Worm (Caenorhabditis elegans) whole organism, L1 larva: ENCODE results near the gene par-5.

Experiments used
- C34B4.2 ChIP-seq: sonication (generic microtip); optimal IDR thresholded peaks from 2 replicates; lab custom pipeline; 2017; ENCODE audit warnings: mild to moderate bottlenecking, missing genetic modification characterization, missing compliant biosample characterization
- F16B12.6 ChIP-seq: fragments of 150-350 bp; optimal IDR thresholded peaks from 2 replicates; lab custom pipeline; 2014; ENCODE audit warnings: missing biosample characterization, missing genetic modification characterization
- Y116A8C.19 ChIP-seq: sonication (generic microtip); optimal IDR thresholded peaks from 2 replicates; lab custom pipeline; 2016; ENCODE audit warnings: missing compliant biosample characterization, missing genetic modification characterization, borderline replicate concordance
- aha-1 ChIP-seq: fragments of 150-350 bp; optimal IDR thresholded peaks from 2 replicates; lab custom pipeline; 2014; ENCODE audit warnings: missing biosample characterization, missing genetic modification characterization
- aly-2 ChIP-seq: fragments of 150-350 bp; optimal IDR thresholded peaks from 2 replicates; lab custom pipeline; 2014; ENCODE audit warnings: missing biosample characterization, missing genetic modification characterization
- ceh-82 ChIP-seq, 3 experiments: fragments of 150-350 bp in 1 of 3; sonication (generic microtip) in 2 of 3; optimal IDR thresholded peaks; 2 replicates each; lab custom pipeline; 2014 to 2017; ENCODE audit warnings: missing biosample characterization in 3 of 3, missing genetic modification characterization in 3 of 3
- egl-13 ChIP-seq: sonication (generic microtip); optimal IDR thresholded peaks from 2 replicates; lab custom pipeline; 2016; ENCODE audit warnings: missing genotype, missing genetic modification reagents, missing genetic modification characterization, missing compliant biosample characterization
- fkh-10 ChIP-seq: sonication (generic microtip); optimal IDR thresholded peaks from 2 replicates; lab custom pipeline; 2017; ENCODE audit warnings: missing biosample characterization, missing genetic modification reagents, missing genetic modification characterization
- fkh-8 ChIP-seq: sonication (generic microtip); optimal IDR thresholded peaks from 2 replicates; lab custom pipeline; 2016; ENCODE audit warnings: mild to moderate bottlenecking, missing genetic modification characterization, missing compliant biosample characterization
- fos-1 ChIP-seq: fragments of 150-350 bp; optimal IDR thresholded peaks from 2 replicates; lab custom pipeline; 2014; ENCODE audit warnings: missing biosample characterization, missing genetic modification characterization
- grh-1 ChIP-seq: fragments of 200-800 bp; sonication (Bioruptor generic); IDR thresholded peaks from 2 replicates; pipeline ENCODE4 v1.3.6; 2022; ENCODE audit warnings: missing genetic modification reagents, missing genetic modification characterization, missing compliant biosample characterization
- hpl-2 ChIP-seq: fragments of 150-350 bp; optimal IDR thresholded peaks from 2 replicates; lab custom pipeline; 2014; ENCODE audit warnings: missing biosample characterization, missing genetic modification reagents, missing genetic modification characterization
- isw-1 ChIP-seq: fragments of 200-800 bp; sonication (Bioruptor generic); IDR thresholded peaks from 2 replicates; pipeline ENCODE4 v1.3.6; 2022; ENCODE audit warnings: missing genetic modification characterization, missing compliant biosample characterization
- jun-1 ChIP-seq: fragments of 150-350 bp; optimal IDR thresholded peaks from 2 replicates; lab custom pipeline; 2014; ENCODE audit warnings: missing biosample characterization, missing genetic modification reagents, missing genetic modification characterization
- lin-13 ChIP-seq: fragments of 150-350 bp; optimal IDR thresholded peaks from 2 replicates; lab custom pipeline; 2014; ENCODE audit warnings: missing biosample characterization, missing genetic modification reagents, missing genetic modification characterization
- lin-14 ChIP-seq: fragments of 200-800 bp; sonication (Bioruptor generic); optimal IDR thresholded peaks from 2 replicates; lab custom pipeline; 2018; ENCODE audit warnings: mild to moderate bottlenecking, missing genetic modification characterization, moderate library complexity, missing compliant biosample characterization
- lsy-2 ChIP-seq, 2 experiments: fragments of 150-350 bp; optimal IDR thresholded peaks; 2 replicates each; lab custom pipeline; 2014; ENCODE audit warnings: missing biosample characterization in 2 of 2, missing genetic modification characterization in 2 of 2
- nhr-11 ChIP-seq: fragments of 150-350 bp; optimal IDR thresholded peaks from 2 replicates; lab custom pipeline; 2014; ENCODE audit warnings: missing biosample characterization, missing genetic modification characterization
- nhr-20 ChIP-seq: sonication (generic microtip); optimal IDR thresholded peaks from 2 replicates; lab custom pipeline; 2016; ENCODE audit warnings: mild to moderate bottlenecking, missing genetic modification characterization, missing compliant biosample characterization
- nhr-237 ChIP-seq: fragments of 150-350 bp; optimal IDR thresholded peaks from 2 replicates; lab custom pipeline; 2014; ENCODE audit warnings: missing biosample characterization, missing genetic modification characterization
- nhr-71 ChIP-seq: sonication (generic microtip); optimal IDR thresholded peaks from 2 replicates; lab custom pipeline; 2016; ENCODE audit warnings: mild to moderate bottlenecking, missing genetic modification characterization, moderate library complexity, missing compliant biosample characterization
- nhr-77 ChIP-seq: fragments of 150-350 bp; optimal IDR thresholded peaks from 2 replicates; lab custom pipeline; 2014; ENCODE audit warnings: missing biosample characterization, missing genetic modification characterization
- nhr-84 ChIP-seq: sonication (generic microtip); optimal IDR thresholded peaks from 2 replicates; lab custom pipeline; 2017; ENCODE audit warnings: missing biosample characterization, missing genetic modification characterization
- pag-3 ChIP-seq: sonication (generic microtip); optimal IDR thresholded peaks from 2 replicates; lab custom pipeline; 2017; ENCODE audit warnings: missing genetic modification characterization, mild to moderate bottlenecking, missing compliant biosample characterization, antibody characterized with exemption, borderline replicate concordance; ENCODE audit not compliant: insufficient read depth
- pqm-1 ChIP-seq: sonication (generic microtip); optimal IDR thresholded peaks from 3 replicates; lab custom pipeline; 2017; ENCODE audit warnings: missing biosample characterization, missing genetic modification characterization
- rnt-1 ChIP-seq: sonication (generic microtip); optimal IDR thresholded peaks from 2 replicates; lab custom pipeline; 2016; ENCODE audit warnings: mild to moderate bottlenecking, missing genetic modification characterization, moderate library complexity, missing compliant biosample characterization
- skn-1 ChIP-seq: fragments of 150-350 bp; optimal IDR thresholded peaks from 2 replicates; lab custom pipeline; 2014; ENCODE audit warnings: missing biosample characterization, missing genetic modification characterization
- snpc-4 ChIP-seq: fragments of 150-350 bp; optimal IDR thresholded peaks from 2 replicates; lab custom pipeline; 2014; ENCODE audit warnings: missing biosample characterization, missing genetic modification characterization
- snu-23 ChIP-seq: sonication (generic microtip); optimal IDR thresholded peaks from 2 replicates; lab custom pipeline; 2016; ENCODE audit warnings: missing genetic modification characterization, missing compliant biosample characterization
- unc-30 ChIP-seq: sonication (generic microtip); optimal IDR thresholded peaks from 2 replicates; lab custom pipeline; 2017; ENCODE audit warnings: missing biosample characterization, missing genetic modification characterization
- unc-62 ChIP-seq: fragments of 150-350 bp; optimal IDR thresholded peaks from 2 replicates; lab custom pipeline; 2014; ENCODE audit warnings: missing biosample characterization, missing genetic modification reagents, missing genetic modification characterization
- unc-86 ChIP-seq: sonication (generic microtip); optimal IDR thresholded peaks from 2 replicates; lab custom pipeline; 2016; ENCODE audit warnings: missing genetic modification characterization, missing compliant biosample characterization
- xbp-1 ChIP-seq: sonication (generic microtip); optimal IDR thresholded peaks from 2 replicates; lab custom pipeline; 2016; ENCODE audit warnings: missing genetic modification characterization, missing compliant biosample characterization
- zag-1 ChIP-seq: fragments of 150-350 bp; optimal IDR thresholded peaks from 2 replicates; lab custom pipeline; 2014; ENCODE audit warnings: missing biosample characterization, missing genetic modification characterization
- ztf-4 ChIP-seq: fragments of 150-350 bp; optimal IDR thresholded peaks from 2 replicates; lab custom pipeline; 2014; ENCODE audit warnings: missing biosample characterization, missing genetic modification characterization

The par-5 gene

DNA sequence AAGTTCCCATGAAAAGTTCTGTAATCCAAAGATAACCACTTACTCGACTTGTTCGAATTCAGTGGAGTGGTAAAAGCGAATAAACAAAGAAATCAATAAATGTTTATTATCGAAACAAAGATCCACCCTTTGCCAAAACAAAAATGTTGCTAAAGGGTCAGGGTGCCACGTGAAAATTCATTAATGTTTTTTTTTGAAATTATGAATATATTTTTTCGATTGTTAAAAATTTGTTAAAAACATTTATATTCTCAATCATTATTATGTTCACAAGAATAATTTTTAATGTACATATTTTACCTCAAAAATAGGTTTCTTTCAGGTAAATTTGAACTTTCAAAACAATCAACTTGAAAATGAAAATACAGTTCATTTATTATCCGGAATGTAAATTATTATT, 18.7 kb downstream of the par-5 start, which contains the start of gene H01G02.4:
H01G02.4 (minus strand) TSS at position 101 of the 400 bp plus-strand sequence.
- TF ChIP-seq snpc-4: no peak
- no peak for TF ChIP-seq pqm-1 (tag; lab: Kevin White, UChicago)
- TF ChIP-seq nhr-20 (tag; lab: Kevin White, UChicago): no peak
- no peak for TF ChIP-seq nhr-77
- TF ChIP-seq nhr-11: no peak
- TF ChIP-seq jun-1 (tag; lab: Kevin White, UChicago): no peak
- TF ChIP-seq hpl-2 (GFP tag; lab: Kevin White, UChicago): no peak
- TF ChIP-seq C34B4.2 (tag; lab: Kevin White, UChicago): no peak
- TF ChIP-seq, all 84 proteins: peak for 0

DNA sequence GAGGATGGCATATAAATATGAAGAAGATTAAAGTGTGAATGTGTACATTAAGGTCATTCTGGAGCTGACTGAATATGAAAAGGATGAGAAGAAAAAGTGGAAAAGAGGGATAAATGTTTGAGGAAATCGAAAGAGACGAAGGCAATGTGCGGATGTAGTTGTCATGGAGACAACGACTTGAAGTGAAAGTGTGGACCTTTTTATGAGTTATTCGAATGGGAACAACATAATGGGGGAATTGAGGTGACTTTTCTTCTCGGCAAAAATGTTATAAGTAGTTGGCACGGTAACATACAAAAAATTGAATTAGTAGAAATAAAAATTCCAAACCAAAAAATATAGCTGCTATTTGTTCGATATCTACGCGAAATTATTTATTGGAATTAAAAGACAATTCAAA, 20.6 kb downstream of the par-5 start, which contains the start of gene dyf-18:
dyf-18 (minus strand) TSS at position 101 of the 400 bp plus-strand sequence.
- TF ChIP-seq zag-1 (tag; lab: Kevin White, UChicago) (no peak), grh-1 (GFP tag; lab: Robert Waterston, UW) (no peak), unc-62 (GFP tag; lab: Kevin White, UChicago) (no peak), nhr-71 (tag; lab: Kevin White, UChicago) (no peak), snu-23 (GFP tag; lab: Kevin White, UChicago) (no peak), unc-30 (tag; lab: Kevin White, UChicago) (no peak), lin-13 (GFP tag; lab: Kevin White, UChicago) (no peak)

DNA sequence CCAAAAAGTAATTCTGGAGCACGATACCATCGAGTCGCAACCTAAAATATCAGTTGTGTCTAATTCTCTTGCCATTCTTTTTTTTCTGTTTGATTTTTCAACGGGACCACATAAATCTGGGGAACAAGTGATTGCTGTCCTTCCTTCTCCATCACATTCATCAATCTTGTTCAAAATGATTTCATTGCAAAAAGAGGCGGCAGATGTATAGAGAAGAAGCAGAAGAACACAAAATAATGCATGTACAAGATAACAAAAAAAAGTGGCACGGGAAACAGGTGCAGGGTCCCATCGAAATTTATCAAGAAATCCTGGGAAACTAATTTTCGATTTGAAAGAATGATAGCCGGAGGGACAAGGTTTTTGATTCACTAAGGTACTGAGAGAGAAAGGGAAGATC, 22.5 kb downstream of the par-5 start:
- TF ChIP-seq pag-3 (tag; lab: Kevin White, UChicago) (peak; percentile 63), aha-1 (no peak), ztf-4 (tag; lab: Kevin White, UChicago) (no peak), rnt-1 (tag; lab: Kevin White, UChicago) (peak; percentile 36), nhr-71 (tag; lab: Kevin White, UChicago) (peak; percentile 52), unc-30 (tag; lab: Kevin White, UChicago) (no peak), lin-14 (GFP tag; lab: Kevin White, UChicago) (peak; percentile 72)

DNA sequence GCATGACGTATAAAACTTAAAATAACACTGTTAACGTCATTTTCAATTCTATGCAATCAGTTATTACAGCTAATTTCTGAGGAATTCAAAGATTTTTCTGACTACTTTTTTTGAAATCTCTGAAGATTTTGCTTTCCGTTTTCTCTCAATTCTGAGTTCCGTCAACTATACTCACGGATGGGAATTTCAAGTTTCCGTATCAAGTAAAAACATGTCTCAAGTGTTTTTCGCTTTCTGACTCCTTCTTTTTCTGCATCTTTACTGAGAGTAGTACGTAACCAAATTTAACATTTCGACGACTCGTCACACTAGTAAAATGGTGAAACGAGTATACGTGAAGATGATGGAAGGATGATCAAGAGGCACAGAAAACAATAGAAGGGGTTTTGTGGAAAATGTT, 24.9 kb downstream of the par-5 start:
- TF ChIP-seq unc-30 (tag; lab: Kevin White, UChicago) (no peak), grh-1 (GFP tag; lab: Robert Waterston, UW) (no peak), ztf-4 (tag; lab: Kevin White, UChicago) (no peak), unc-62 (GFP tag; lab: Kevin White, UChicago) (no peak), xbp-1 (tag; lab: Kevin White, UChicago) (no peak), fkh-10 (GFP tag; lab: Kevin White, UChicago) (peak; percentile 75), nhr-84 (no peak), lin-14 (GFP tag; lab: Kevin White, UChicago) (peak; percentile 13), egl-13 (tag; lab: Kevin White, UChicago) (no peak)

DNA sequence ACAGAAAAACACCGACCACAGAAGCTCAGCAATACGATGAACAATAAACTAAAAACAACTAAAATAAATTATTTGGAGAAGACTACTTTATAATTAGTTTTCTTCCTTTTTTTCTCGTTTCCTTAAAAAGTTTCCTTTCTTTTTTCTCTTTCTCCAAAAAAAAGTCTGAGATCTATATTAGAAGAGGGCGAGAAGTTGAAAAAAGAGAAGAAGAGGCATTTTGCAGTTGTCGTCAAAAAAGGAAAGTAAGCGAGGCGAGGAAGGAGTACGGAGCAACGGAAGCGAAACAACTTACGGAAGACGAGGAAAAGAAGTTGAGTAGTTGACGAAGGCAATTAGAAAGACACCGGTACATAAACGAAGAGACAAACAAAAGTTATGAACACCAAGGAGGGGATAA, 25.8 kb downstream of the par-5 start:
- TF ChIP-seq skn-1 (tag; lab: Kevin White, UChicago) (no peak), fkh-10 (GFP tag; lab: Kevin White, UChicago) (peak; percentile 80), lin-14 (GFP tag; lab: Kevin White, UChicago) (peak; percentile 54), isw-1 (GFP tag; lab: Robert Waterston, UW) (no peak)

DNA sequence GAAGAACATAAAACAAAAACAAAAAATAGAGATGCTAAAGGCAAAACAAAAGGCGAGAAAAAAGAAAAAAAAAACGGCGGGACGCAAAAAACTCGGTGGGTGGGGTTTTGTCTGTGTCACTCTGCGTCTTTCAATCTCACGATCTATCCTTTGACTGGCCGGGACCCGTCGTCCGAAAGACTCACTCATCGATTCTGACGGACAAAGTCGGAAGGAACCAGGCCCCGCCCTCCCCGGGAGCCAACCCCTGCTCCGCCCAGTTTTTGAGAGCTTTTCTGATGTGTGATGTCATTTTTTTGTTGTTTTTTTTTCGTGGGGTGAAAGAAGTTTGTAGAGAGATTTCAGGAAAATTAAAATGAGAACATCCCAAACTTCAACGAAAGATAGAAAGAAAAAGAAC, 28.6 kb downstream of the par-5 start:
- TF ChIP-seq fkh-10 (GFP tag; lab: Kevin White, UChicago) (peak; percentile 16), aly-2 (tag; lab: Kevin White, UChicago) (no peak), Y116A8C.19 (no peak), fkh-8 (tag; lab: Kevin White, UChicago) (peak; percentile 11), ceh-82 (tag; optimal IDR thresholded peaks at IDR 0.05; lab: Kevin White, UChicago) (peak in 1 of 3 experiments; percentile 6), lsy-2 (tag; optimal IDR thresholded peaks at IDR 0.05; lab: Kevin White, UChicago) (peak in 1 of 2 experiments; percentile 2), rnt-1 (tag; lab: Kevin White, UChicago) (no peak), lin-14 (GFP tag; lab: Kevin White, UChicago) (peak; percentile 83), nhr-237 (no peak), unc-86 (peak; percentile 29), fos-1 (tag; lab: Kevin White, UChicago) (no peak), F16B12.6 (no peak), isw-1 (GFP tag; lab: Robert Waterston, UW) (peak; percentile 11; the same call in 1 of the 2 replicates)
